Fruit fly (Drosophila melanogaster): ENCODE results near the gene CG10038.

Gene CG10038

dm6 chr3R:12367464-12367863 lies 17.0 kb upstream of the CG10038 start, which contains the start of gene GstD9:
Gene GstD9 (minus strand): TSS chr3R:12367564.
- TF ChIP-seq Jra (GFP tag; optimal IDR thresholded peaks at IDR 0.05) (no peak), brk (GFP tag; optimal IDR thresholded peaks at IDR 0.05) (no peak), h (GFP tag; optimal IDR thresholded peaks at IDR 0.05) (no peak), Abd-B (GFP tag; optimal IDR thresholded peaks at IDR 0.05) (no peak), usp (GFP tag; optimal IDR thresholded peaks at IDR 0.05) (no peak), CG32264 (GFP tag; optimal IDR thresholded peaks at IDR 0.05) (no peak), Dif (GFP tag; optimal IDR thresholded peaks at IDR 0.05; ENCODE audit: partially characterized antibody) (no peak), dl (GFP tag; optimal IDR thresholded peaks at IDR 0.05; ENCODE audit: insufficient read depth in 1 of 2, partially characterized antibody in 2 of 2) (no peak), HLH106 (tag; optimal IDR thresholded peaks at IDR 0.05) (no peak), fru (GFP tag; optimal IDR thresholded peaks at IDR 0.05) (no peak), ey (GFP tag; optimal IDR thresholded peaks at IDR 0.05) (no peak), Hr83 (GFP tag; optimal IDR thresholded peaks at IDR 0.05; ENCODE audit: poor library complexity, severe bottlenecking) (no peak)

- TF ChIP-seq jim (GFP tag; optimal IDR thresholded peaks at IDR 0.05) (no peak), tai (GFP tag; optimal IDR thresholded peaks at IDR 0.05) (no peak), Hnf4 (GFP tag; optimal IDR thresholded peaks at IDR 0.05) (no peak), br (GFP tag; optimal IDR thresholded peaks at IDR 0.05) (no peak), fru (GFP tag; optimal IDR thresholded peaks at IDR 0.05) (no peak), Hr78 (GFP tag; optimal IDR thresholded peaks at IDR 0.05) (no peak)
Measured at dm6 chr3R:12365887-12366286, 15.4 kb upstream of the CG10038 start.

- no peak for TF ChIP-seq Abd-B (GFP tag; optimal IDR thresholded peaks at IDR 0.05)
- TF ChIP-seq psq (GFP tag; optimal IDR thresholded peaks at IDR 0.05): no peak
- TF ChIP-seq Vsx2 (GFP tag; optimal IDR thresholded peaks at IDR 0.05; ENCODE audit: partially characterized antibody): no peak
- no peak for TF ChIP-seq HLH106 (tag; optimal IDR thresholded peaks at IDR 0.05)
- TF ChIP-seq Hr83 (GFP tag; optimal IDR thresholded peaks at IDR 0.05; ENCODE audit: poor library complexity, severe bottlenecking): no peak
- TF ChIP-seq N (GFP tag; optimal IDR thresholded peaks at IDR 0.05): no peak
- TF ChIP-seq Sp1 (GFP tag; optimal IDR thresholded peaks at IDR 0.05): no peak
- TF ChIP-seq sv (GFP tag; optimal IDR thresholded peaks at IDR 0.05): no peak
- TF ChIP-seq Hr78 (GFP tag; optimal IDR thresholded peaks at IDR 0.05): no peak
- TF ChIP-seq h (GFP tag; optimal IDR thresholded peaks at IDR 0.05): no peak
- no peak for TF ChIP-seq CG9705 (GFP tag; optimal IDR thresholded peaks at IDR 0.05)
- no peak for TF ChIP-seq dsf (GFP tag; optimal IDR thresholded peaks at IDR 0.05; ENCODE audit: borderline replicate concordance)
- no peak for TF ChIP-seq lola (GFP tag; optimal IDR thresholded peaks at IDR 0.05)
- TF ChIP-seq Myc (optimal IDR thresholded peaks at IDR 0.05): no peak
- TF ChIP-seq Rel (GFP tag; optimal IDR thresholded peaks at IDR 0.05): no peak
- TF ChIP-seq Rel (tag; optimal IDR thresholded peaks at IDR 0.05): no peak
Measured at dm6 chr3R:12365264-12365840, 14.9 kb upstream of the CG10038 start, which contains the start of gene GstD10. Gene GstD10 (minus strand): TSS chr3R:12365735.

- TF ChIP-seq dl (GFP tag; optimal IDR thresholded peaks at IDR 0.05; ENCODE audit: insufficient read depth in 1 of 2, partially characterized antibody in 2 of 2) (no peak), sv (GFP tag; optimal IDR thresholded peaks at IDR 0.05) (no peak), Rel (GFP tag; optimal IDR thresholded peaks at IDR 0.05) (no peak), Rel (tag; optimal IDR thresholded peaks at IDR 0.05) (no peak), OdsH (GFP tag; optimal IDR thresholded peaks at IDR 0.05) (no peak), HLH106 (tag; optimal IDR thresholded peaks at IDR 0.05) (no peak), rgr (GFP tag; optimal IDR thresholded peaks at IDR 0.05) (no peak), Vsx2 (GFP tag; optimal IDR thresholded peaks at IDR 0.05; ENCODE audit: partially characterized antibody) (no peak), h (GFP tag; optimal IDR thresholded peaks at IDR 0.05) (no peak), br (GFP tag; optimal IDR thresholded peaks at IDR 0.05) (no peak)
Measured at dm6 chr3R:12364580-12364979, 14.1 kb upstream of the CG10038 start, which contains the start of gene Tim17a1. Gene Tim17a1 (minus strand): TSS chr3R:12364680.

dm6 chr3R:12363544-12363943 lies 13.1 kb upstream of the CG10038 start:
- TF ChIP-seq brk (GFP tag; optimal IDR thresholded peaks at IDR 0.05): no peak
- TF ChIP-seq Rel (GFP tag; optimal IDR thresholded peaks at IDR 0.05): no peak
- TF ChIP-seq Rel (tag; optimal IDR thresholded peaks at IDR 0.05): peak; percentile 3

Data from whole organism, wandering third instar larva.